Fruit fly (Drosophila melanogaster): Measurements from ENCODE around the gene hth.

Gene hth

DNA sequence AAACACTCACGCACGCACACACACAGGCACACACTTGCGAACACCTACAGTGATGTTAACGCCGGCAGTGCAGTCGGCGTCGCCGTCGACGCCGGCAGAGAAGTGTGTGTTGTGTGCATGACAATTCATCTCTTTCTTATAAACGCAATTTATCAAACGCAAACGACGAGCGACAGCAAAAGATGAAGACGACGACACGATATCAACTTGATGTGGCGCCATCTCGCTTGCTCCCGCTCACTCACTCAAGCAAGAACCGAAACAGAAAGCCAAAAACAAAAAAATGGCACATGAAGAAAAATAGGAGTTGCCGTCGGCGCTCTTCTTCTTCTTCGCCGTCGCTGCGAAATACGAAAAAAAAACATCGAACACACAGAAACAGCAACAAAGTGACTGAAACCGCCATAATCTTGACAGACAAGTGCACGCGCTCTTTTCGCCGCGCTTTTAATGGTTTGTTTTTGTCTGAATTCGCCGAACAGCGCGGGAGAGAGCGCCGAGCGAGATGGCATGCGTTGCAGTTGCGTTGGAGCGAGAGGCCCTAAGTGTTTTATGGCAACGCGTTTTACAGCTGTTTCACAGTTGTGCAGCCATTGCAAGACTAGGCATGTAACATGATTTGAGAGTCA lies 22.5 kb downstream of the hth start (continued):
- peak; percentile 37 for TF ChIP-seq Kr (GFP tag; optimal IDR thresholded peaks at IDR 0.05)
- TF ChIP-seq gt (GFP tag; IDR thresholded peaks at IDR 0.05), result no peak
- no peak for TF ChIP-seq CG2116 (GFP tag; optimal IDR thresholded peaks at IDR 0.05)
- TF ChIP-seq CG17385 (GFP tag; optimal IDR thresholded peaks at IDR 0.05), result peak; percentile 90
- TF ChIP-seq CG14441 (GFP tag; IDR thresholded peaks at IDR 0.05), result no peak
- TF ChIP-seq zf30C (GFP tag; optimal IDR thresholded peaks at IDR 0.05), result peak; percentile 19
- TF ChIP-seq CG18011 (GFP tag; optimal IDR thresholded peaks at IDR 0.05), result no peak
- TF ChIP-seq CG6272 (GFP tag; IDR thresholded peaks at IDR 0.05), result no peak
- TF ChIP-seq CG6654 (GFP tag; optimal IDR thresholded peaks at IDR 0.05), result peak; percentile 99
- no peak for TF ChIP-seq ems (GFP tag; optimal IDR thresholded peaks at IDR 0.05)
- TF ChIP-seq ci (GFP tag; IDR thresholded peaks at IDR 0.05), result peak; percentile 36; the same call in 1 of the 3 replicates
- 0 out of 2 replicates have a peak, but pooled peaks have one; percentile 5 for TF ChIP-seq Bgb (GFP tag; IDR thresholded peaks at IDR 0.05; ENCODE audit: partially characterized antibody)
- TF ChIP-seq Dip3 (GFP tag; optimal IDR thresholded peaks at IDR 0.05), result no peak
- TF ChIP-seq CrebB (tag; optimal IDR thresholded peaks at IDR 0.05), result no peak
- peak; percentile 6 for TF ChIP-seq grn (GFP tag; optimal IDR thresholded peaks at IDR 0.05)
- TF ChIP-seq Trl (optimal IDR thresholded peaks at IDR 0.05), result peak; percentile 67
- TF ChIP-seq Trl (GFP tag; optimal IDR thresholded peaks at IDR 0.05), result peak; percentile 8
- TF ChIP-seq CG16779 (GFP tag; IDR thresholded peaks at IDR 0.05), result no peak
- TF ChIP-seq Atf3 (GFP tag; optimal IDR thresholded peaks at IDR 0.05), result no peak
- TF ChIP-seq Dp (GFP tag; optimal IDR thresholded peaks at IDR 0.05), result no peak
- peak in 1 of 2 experiments; percentile 0 for TF ChIP-seq tll (GFP tag; optimal IDR thresholded peaks at IDR 0.05)
- no peak for TF ChIP-seq CG34376 (GFP tag; optimal IDR thresholded peaks at IDR 0.05)
- TF ChIP-seq Abd-B (GFP tag; optimal IDR thresholded peaks at IDR 0.05), result peak; percentile 58
- TF ChIP-seq CG18619 (GFP tag; optimal IDR thresholded peaks at IDR 0.05), result no peak
- TF ChIP-seq insv (GFP tag; optimal IDR thresholded peaks at IDR 0.05), result no peak
- TF ChIP-seq HLHmδ (GFP tag; optimal IDR thresholded peaks at IDR 0.05), result peak; percentile 50
- no peak for TF ChIP-seq grau (tag; optimal IDR thresholded peaks at IDR 0.05)
- TF ChIP-seq otp (GFP tag; IDR thresholded peaks at IDR 0.05), result 0 out of 3 replicates have a peak, but pooled peaks have one; percentile 4
- no peak for TF ChIP-seq CG16863 (GFP tag; optimal IDR thresholded peaks at IDR 0.05)
- TF ChIP-seq sna (GFP tag; IDR thresholded peaks at IDR 0.05; ENCODE audit: partially characterized antibody), result 0 out of 2 replicates have a peak, but pooled peaks have one; percentile 35
- no peak for TF ChIP-seq CG11696 (GFP tag; IDR thresholded peaks at IDR 0.05)
- TF ChIP-seq pros (GFP tag; optimal IDR thresholded peaks at IDR 0.05), result peak; percentile 94
- no peak for TF ChIP-seq yki (optimal IDR thresholded peaks at IDR 0.05)
- no peak for TF ChIP-seq C15 (GFP tag; IDR thresholded peaks at IDR 0.05)
- no peak for TF ChIP-seq CG4707 (GFP tag; optimal IDR thresholded peaks at IDR 0.05)
- TF ChIP-seq CG34224 (GFP tag; IDR thresholded peaks at IDR 0.05; ENCODE audit: partially characterized antibody), result no peak
- no peak for TF ChIP-seq CG3847 (GFP tag; IDR thresholded peaks at IDR 0.05)
- peak; percentile 80 for TF ChIP-seq kni (GFP tag; optimal IDR thresholded peaks at IDR 0.05)
- no peak for TF ChIP-seq slp2 (GFP tag; optimal IDR thresholded peaks at IDR 0.05)
- 0 out of 2 replicates have a peak, but pooled peaks have one; percentile 23 for TF ChIP-seq Scr (GFP tag; IDR thresholded peaks at IDR 0.05; ENCODE audit: partially characterized antibody)
- TF ChIP-seq cg (GFP tag; optimal IDR thresholded peaks at IDR 0.05), result peak; percentile 87
- no peak for TF ChIP-seq Xbp1 (GFP tag; optimal IDR thresholded peaks at IDR 0.05)
- no peak for TF ChIP-seq ind (GFP tag; optimal IDR thresholded peaks at IDR 0.05)
- TF ChIP-seq tna (GFP tag; IDR thresholded peaks at IDR 0.05; ENCODE audit: partially characterized antibody), result no peak
- TF ChIP-seq Med (GFP tag), result peak; percentile 36
- TF ChIP-seq CG8281 (tag; optimal IDR thresholded peaks at IDR 0.05), result no peak
- TF ChIP-seq Aef1 (GFP tag; IDR thresholded peaks at IDR 0.05), result peak; percentile 79
- TF ChIP-seq CG1647 (GFP tag; optimal IDR thresholded peaks at IDR 0.05), result no peak
- peak; percentile 42 for TF ChIP-seq zen (tag; optimal IDR thresholded peaks at IDR 0.05)
- TF ChIP-seq CG10462 (GFP tag; optimal IDR thresholded peaks at IDR 0.05), result no peak

Data from whole organism, embryonic.